Fruit fly (Drosophila melanogaster) whole organism, embryonic: ENCODE data around the gene hook.

Source experiments
- CG10267 ChIP-seq: fragments of 200-800 bp; sonication (Bioruptor generic); optimal IDR thresholded peaks from 2 replicates; lab custom pipeline; 2018; ENCODE audit warnings: missing biosample characterization, mild to moderate bottlenecking, missing genetic modification characterization, moderate library complexity
- CG10565 ChIP-seq: fragments of 200-800 bp; sonication (Bioruptor generic); optimal IDR thresholded peaks from 3 replicates; lab custom pipeline; 2016; ENCODE audit warnings: missing biosample characterization, mild to moderate bottlenecking, missing genetic modification characterization
- CG10654 ChIP-seq: fragments of 200-800 bp; sonication (Bioruptor generic); optimal IDR thresholded peaks from 2 replicates; lab custom pipeline; 2016; ENCODE audit warnings: missing biosample characterization, missing genetic modification characterization
- CG11723 ChIP-seq: fragments of 200-800 bp; sonication (Bioruptor generic); optimal IDR thresholded peaks from 2 replicates; lab custom pipeline; 2017; ENCODE audit warnings: missing biosample characterization, mild to moderate bottlenecking, missing genetic modification characterization
- CG13123 ChIP-seq: fragments of 200-800 bp; sonication (Bioruptor generic); optimal IDR thresholded peaks from 2 replicates; lab custom pipeline; 2016; ENCODE audit warnings: missing biosample characterization, missing genetic modification characterization
- CG13424 ChIP-seq: fragments of 200-800 bp; sonication (Bioruptor generic); optimal IDR thresholded peaks from 2 replicates; lab custom pipeline; 2019; ENCODE audit warnings: missing biosample characterization, mild to moderate bottlenecking, missing genetic modification characterization, moderate library complexity
- CG1647 ChIP-seq: fragments of 200-800 bp; sonication (Bioruptor generic); optimal IDR thresholded peaks from 3 replicates; lab custom pipeline; 2016; ENCODE audit warnings: missing biosample characterization, missing genetic modification characterization
- CG17802 ChIP-seq: fragments of 200-800 bp; sonication (Bioruptor generic); optimal IDR thresholded peaks from 2 replicates; lab custom pipeline; 2018; ENCODE audit warnings: missing biosample characterization, mild to moderate bottlenecking, missing genetic modification characterization, moderate library complexity
- CG2129 ChIP-seq: fragments of 200-800 bp; sonication (Bioruptor generic); IDR thresholded peaks from 2 replicates; pipeline ENCODE4 v1.3.6; 2022; ENCODE audit warnings: missing biosample characterization, missing genetic modification characterization; ENCODE audit not compliant: partially characterized antibody
- CG2712 ChIP-seq: fragments of 200-800 bp; optimal IDR thresholded peaks from 3 replicates; lab custom pipeline; 2019; ENCODE audit warnings: missing biosample characterization, mild to moderate bottlenecking, missing genetic modification characterization, moderate library complexity
- CG31441 ChIP-seq: fragments of 200-800 bp; sonication (Bioruptor generic); IDR thresholded peaks from 2 replicates; pipeline ENCODE4 v1.3.6; 2022; ENCODE audit warnings: missing biosample characterization, missing genetic modification characterization
- CG3407 ChIP-seq: fragments of 200-800 bp; sonication (Bioruptor generic); optimal IDR thresholded peaks from 2 replicates; lab custom pipeline; 2018; ENCODE audit warnings: missing biosample characterization, mild to moderate bottlenecking, missing genetic modification characterization
- CG4707 ChIP-seq: fragments of 200-800 bp; sonication (Bioruptor generic); optimal IDR thresholded peaks from 2 replicates; lab custom pipeline; 2018; ENCODE audit warnings: missing biosample characterization, mild to moderate bottlenecking, missing genetic modification characterization, moderate library complexity
- CG7556 ChIP-seq: fragments of 200-800 bp; sonication (Bioruptor generic); optimal IDR thresholded peaks from 2 replicates; lab custom pipeline; 2017; ENCODE audit warnings: missing biosample characterization, mild to moderate bottlenecking, missing genetic modification characterization
- CHES-1-like ChIP-seq: fragments of 200-800 bp; sonication (Bioruptor generic); optimal IDR thresholded peaks from 2 replicates; lab custom pipeline; 2016; ENCODE audit warnings: missing biosample characterization, missing genetic modification characterization
- Dfd ChIP-seq, 2 experiments: fragments of >200 bp; optimal IDR thresholded peaks; 2 replicates each; lab custom pipeline; 2017; ENCODE audit warnings: missing biosample characterization in 2 of 2, missing genetic modification characterization in 2 of 2
- ERR ChIP-seq: fragments of 200-800 bp; sonication (Bioruptor generic); optimal IDR thresholded peaks from 2 replicates; lab custom pipeline; 2016; ENCODE audit warnings: missing biosample characterization, missing genetic modification characterization
- HLHmδ ChIP-seq: fragments of 200-800 bp; sonication (Bioruptor generic); optimal IDR thresholded peaks from 2 replicates; lab custom pipeline; 2018; ENCODE audit warnings: missing biosample characterization, mild to moderate bottlenecking, missing genetic modification characterization, moderate library complexity
- Hand ChIP-seq: fragments of 200-800 bp; sonication (Bioruptor generic); optimal IDR thresholded peaks from 2 replicates; lab custom pipeline; 2017; ENCODE audit warnings: mild to moderate bottlenecking, missing biosample characterization, missing genetic modification reagents, missing genetic modification characterization
- Hr51 ChIP-seq, 2 experiments: fragments of 200-800 bp; sonication (Bioruptor generic); optimal IDR thresholded peaks; 2 replicates in 1 of 2; 3 replicates in 1 of 2; lab custom pipeline; 2016 to 2018; ENCODE audit warnings: missing biosample characterization in 2 of 2, missing genetic modification characterization in 2 of 2, mild to moderate bottlenecking in 1 of 2, moderate library complexity in 1 of 2
- NC2β ChIP-seq: fragments of 200-800 bp; sonication (Bioruptor generic); optimal IDR thresholded peaks from 2 replicates; lab custom pipeline; 2016; ENCODE audit warnings: missing biosample characterization, missing genetic modification characterization
- NK7.1 ChIP-seq: fragments of 200-800 bp; sonication (Bioruptor generic); optimal IDR thresholded peaks from 3 replicates; lab custom pipeline; 2016; ENCODE audit warnings: missing biosample characterization, missing genetic modification characterization
- PHDP ChIP-seq: fragments of 200-800 bp; sonication (Bioruptor generic); optimal IDR thresholded peaks from 3 replicates; lab custom pipeline; 2018; ENCODE audit warnings: missing biosample characterization, mild to moderate bottlenecking, missing genetic modification characterization, moderate library complexity
- Sin3A ChIP-seq: fragments of >200 bp; optimal IDR thresholded peaks from 2 replicates; lab custom pipeline; 2018
- Six4 ChIP-seq: fragments of 200-800 bp; sonication (Bioruptor generic); optimal IDR thresholded peaks from 2 replicates; lab custom pipeline; 2016; ENCODE audit warnings: missing biosample characterization, missing genetic modification characterization
- Spps ChIP-seq: fragments of 200-800 bp; sonication (Bioruptor generic); optimal IDR thresholded peaks from 2 replicates; lab custom pipeline; 2018; ENCODE audit warnings: missing biosample characterization, mild to moderate bottlenecking, missing genetic modification characterization
- Stat92E ChIP-seq, 3 experiments: fragments of >200 bp in 2 of 3; fragments of 200-800 bp in 1 of 3; sonication (Bioruptor generic) in 1 of 3; optimal IDR thresholded peaks; 2 replicates each; lab custom pipeline; 2017 to 2019; ENCODE audit warnings: missing biosample characterization in 3 of 3, missing genetic modification characterization in 3 of 3, mild to moderate bottlenecking in 1 of 3, moderate library complexity in 1 of 3
- TFAM ChIP-seq: fragments of 200-800 bp; sonication (Bioruptor generic); optimal IDR thresholded peaks from 2 replicates; lab custom pipeline; 2017; ENCODE audit warnings: missing biosample characterization, missing genetic modification characterization, inconsistent platforms
- Taf1 ChIP-seq: fragments of 200-800 bp; sonication (Bioruptor generic); IDR thresholded peaks from 2 replicates; pipeline ENCODE4 v1.3.6; 2022; ENCODE audit warnings: missing biosample characterization, missing genetic modification characterization
- Xrp1 ChIP-seq: fragments of 200-800 bp; sonication (Bioruptor generic); IDR thresholded peaks from 2 replicates; pipeline ENCODE4 v1.3.6; 2022; ENCODE audit warnings: missing biosample characterization, missing genetic modification characterization
- ac ChIP-seq: fragments of 200-800 bp; sonication (Bioruptor generic); optimal IDR thresholded peaks from 3 replicates; lab custom pipeline; 2017; ENCODE audit warnings: missing biosample characterization, mild to moderate bottlenecking, missing genetic modification characterization
- amos ChIP-seq: fragments of 200-800 bp; sonication (Bioruptor generic); IDR thresholded peaks from 2 replicates; pipeline ENCODE4 v1.3.6; 2022; ENCODE audit warnings: missing biosample characterization, missing genetic modification characterization; ENCODE audit not compliant: partially characterized antibody
- caup ChIP-seq: fragments of 200-800 bp; sonication (Bioruptor generic); optimal IDR thresholded peaks from 3 replicates; lab custom pipeline; 2017; ENCODE audit warnings: missing biosample characterization, mild to moderate bottlenecking, missing genetic modification characterization, moderate library complexity; ENCODE audit not compliant: severe bottlenecking
- croc ChIP-seq: fragments of 200-800 bp; sonication (Bioruptor generic); conservative IDR thresholded peaks from 3 replicates; pipeline ENCODE4 v1.3.6; 2022; ENCODE audit warnings: missing biosample characterization, missing genetic modification characterization
- crol ChIP-seq: fragments of 200-800 bp; sonication (Bioruptor generic); IDR thresholded peaks from 2 replicates; pipeline ENCODE4 v1.3.6; 2022; ENCODE audit warnings: missing biosample characterization, missing genetic modification characterization
- danr ChIP-seq: fragments of 200-800 bp; sonication (Bioruptor generic); IDR thresholded peaks from 2 replicates; pipeline ENCODE4 v1.3.6; 2022; ENCODE audit warnings: missing biosample characterization, missing genetic modification characterization
- eyg ChIP-seq: fragments of 200-800 bp; sonication (Bioruptor generic); optimal IDR thresholded peaks from 3 replicates; lab custom pipeline; 2016; ENCODE audit warnings: missing biosample characterization, missing genetic modification characterization
- fd3F ChIP-seq: fragments of 200-800 bp; sonication (Bioruptor generic); optimal IDR thresholded peaks from 2 replicates; lab custom pipeline; 2018; ENCODE audit warnings: missing biosample characterization, mild to moderate bottlenecking, missing genetic modification characterization, moderate library complexity
- gce ChIP-seq: fragments of 200-800 bp; sonication (Bioruptor generic); IDR thresholded peaks from 3 replicates; pipeline ENCODE4 v1.3.6; 2022; ENCODE audit warnings: missing biosample characterization, missing genetic modification characterization
- inv ChIP-seq: fragments of 200-800 bp; sonication (Bioruptor generic); IDR thresholded peaks from 2 replicates; pipeline ENCODE4 v1.3.6; 2022; ENCODE audit warnings: missing biosample characterization, missing genetic modification characterization; ENCODE audit not compliant: partially characterized antibody
- jigr1 ChIP-seq: fragments of 200-800 bp; sonication (Bioruptor generic); IDR thresholded peaks from 3 replicates; pipeline ENCODE4 v1.3.6; 2022; ENCODE audit warnings: missing biosample characterization, missing genetic modification characterization
- jing ChIP-seq: fragments of 200-800 bp; sonication (Bioruptor generic); optimal IDR thresholded peaks from 2 replicates; lab custom pipeline; 2018; ENCODE audit warnings: missing biosample characterization, mild to moderate bottlenecking, missing genetic modification characterization
- lbe ChIP-seq: fragments of 200-800 bp; sonication (Bioruptor generic); optimal IDR thresholded peaks from 2 replicates; lab custom pipeline; 2016; ENCODE audit warnings: missing biosample characterization, mild to moderate bottlenecking, missing genetic modification characterization
- odd ChIP-seq: fragments of 200-800 bp; sonication (Bioruptor generic); optimal IDR thresholded peaks from 2 replicates; lab custom pipeline; 2017; ENCODE audit warnings: missing biosample characterization, mild to moderate bottlenecking, missing genetic modification characterization
- otp ChIP-seq: fragments of 200-800 bp; sonication (Bioruptor generic); IDR thresholded peaks from 3 replicates; pipeline ENCODE4, ENCODE4 v1.3.6; 2022; ENCODE audit warnings: missing biosample characterization, missing genetic modification characterization
- p53 ChIP-seq: fragments of 200-800 bp; sonication (Bioruptor generic); optimal IDR thresholded peaks from 2 replicates; lab custom pipeline; 2016; ENCODE audit warnings: missing biosample characterization, missing genetic modification characterization
- pfk ChIP-seq: fragments of 200-800 bp; sonication (Bioruptor generic); optimal IDR thresholded peaks from 2 replicates; lab custom pipeline; 2018; ENCODE audit warnings: missing biosample characterization, mild to moderate bottlenecking, missing genetic modification characterization, moderate library complexity
- pzg ChIP-seq: fragments of 200-800 bp; sonication (Bioruptor generic); optimal IDR thresholded peaks from 3 replicates; lab custom pipeline; 2018; ENCODE audit warnings: missing biosample characterization, mild to moderate bottlenecking, missing genetic modification characterization, moderate library complexity
- scrt ChIP-seq: fragments of 200-800 bp; sonication (Bioruptor generic); optimal IDR thresholded peaks from 2 replicates; lab custom pipeline; 2018; ENCODE audit warnings: missing biosample characterization, mild to moderate bottlenecking, missing genetic modification characterization, moderate library complexity
- sr ChIP-seq: fragments of 200-800 bp; sonication (Bioruptor generic); IDR thresholded peaks from 3 replicates; pipeline ENCODE4 v1.3.6; 2022; ENCODE audit warnings: missing biosample characterization, missing genetic modification characterization
- tap ChIP-seq: fragments of 200-800 bp; optimal IDR thresholded peaks from 3 replicates; lab custom pipeline; 2019; ENCODE audit warnings: missing biosample characterization, mild to moderate bottlenecking, missing genetic modification characterization, moderate library complexity

Gene hook

dm6 chr2L:19002959-19003371, 30.3 kb downstream of the hook start, which contains the start of gene CG31793 (continued):
- no peak for TF ChIP-seq p53 (GFP tag; lab: Kevin White, UChicago)
- TF ChIP-seq otp (GFP tag; lab: Robert Waterston, UW) = no peak
- TF ChIP-seq Hand (GFP tag; lab: Kevin White, UChicago) = peak; percentile 55
- TF ChIP-seq CG10267 = peak; percentile 40
- TF ChIP-seq CG13123 (GFP tag; lab: Kevin White, UChicago) = no peak
- no peak for TF ChIP-seq Sin3A (lab: Kevin White, UChicago)
- no peak for TF ChIP-seq sr
- no peak for TF ChIP-seq gce
- no peak for TF ChIP-seq CG2129 (GFP tag; lab: Robert Waterston, UW)
- TF ChIP-seq CG10565 = no peak
- no peak for TF ChIP-seq danr
- TF ChIP-seq croc = no peak
- TF ChIP-seq caup = peak; percentile 55
- no peak for TF ChIP-seq CG3407 (GFP tag; lab: Kevin White, UChicago)
- TF ChIP-seq Stat92E (GFP tag; optimal IDR thresholded peaks at IDR 0.05; lab: Kevin White, UChicago) = no peak
- no peak for TF ChIP-seq NK7.1 (GFP tag; lab: Kevin White, UChicago)
- no peak for TF ChIP-seq ac
- TF ChIP-seq pfk = no peak
- TF ChIP-seq jigr1 (GFP tag; lab: Robert Waterston, UW) = no peak
- no peak for TF ChIP-seq amos (GFP tag; lab: Robert Waterston, UW)
- TF ChIP-seq NC2β (GFP tag; lab: Kevin White, UChicago) = no peak
- TF ChIP-seq CG31441 (GFP tag; lab: Robert Waterston, UW) = peak; percentile 68
- TF ChIP-seq CG10654 (GFP tag; lab: Kevin White, UChicago) = peak; percentile 30
- no peak for TF ChIP-seq Spps
- peak; percentile 62 for TF ChIP-seq CG2712 (tag; lab: Kevin White, UChicago)
- TF ChIP-seq Xrp1 (GFP tag; lab: Robert Waterston, UW) = peak; percentile 44; the same call in 1 of the 2 replicates
- TF ChIP-seq tap = peak; percentile 2
- peak; percentile 75 for TF ChIP-seq PHDP (tag; lab: Kevin White, UChicago)
- no peak for TF ChIP-seq Six4 (GFP tag; lab: Kevin White, UChicago)
- TF ChIP-seq fd3F (GFP tag; lab: Kevin White, UChicago) = peak; percentile 45
- TF ChIP-seq Taf1 = no peak
- peak; percentile 60 for TF ChIP-seq CG13424 (tag; lab: Kevin White, UChicago)
- peak; percentile 12 for TF ChIP-seq pzg
- TF ChIP-seq TFAM (GFP tag; lab: Kevin White, UChicago) = no peak
- peak; percentile 72 for TF ChIP-seq CG7556
- peak; percentile 54 for TF ChIP-seq lbe
- TF ChIP-seq CG4707 = no peak
- no peak for TF ChIP-seq CHES-1-like (GFP tag; lab: Kevin White, UChicago)
- TF ChIP-seq ERR (GFP tag; lab: Kevin White, UChicago) = no peak
- no peak for TF ChIP-seq CG1647
- TF ChIP-seq Hr51 (GFP tag; optimal IDR thresholded peaks at IDR 0.05; lab: Kevin White, UChicago) = peak in 1 of 2 experiments; percentile 79
- no peak for TF ChIP-seq eyg (GFP tag; lab: Kevin White, UChicago)
- TF ChIP-seq scrt (GFP tag; lab: Kevin White, UChicago) = peak; percentile 33
- TF ChIP-seq jing (GFP tag; lab: Kevin White, UChicago) = no peak
- TF ChIP-seq CG11723 = no peak
- TF ChIP-seq crol (GFP tag; lab: Robert Waterston, UW) = no peak
- no peak for TF ChIP-seq CG17802
- TF ChIP-seq inv (GFP tag; lab: Robert Waterston, UW) = no peak
- peak; percentile 46 for TF ChIP-seq odd (GFP tag; lab: Kevin White, UChicago)
- no peak for TF ChIP-seq Dfd (GFP tag; optimal IDR thresholded peaks at IDR 0.05; lab: Kevin White, UChicago)
- no peak for TF ChIP-seq HLHmδ (GFP tag; lab: Kevin White, UChicago)
